Worm (Caenorhabditis elegans) whole organism, early embryonic: ENCODE data around the gene W07G4.8.

Experiments used
- B0310.2 ChIP-seq: sonication (generic microtip); optimal IDR thresholded peaks from 2 replicates; lab custom pipeline; 2016; ENCODE audit warnings: mild to moderate bottlenecking, missing genetic modification characterization, missing compliant biosample characterization
- aly-1 ChIP-seq: sonication (generic microtip); optimal IDR thresholded peaks from 2 replicates; lab custom pipeline; 2016; ENCODE audit warnings: missing genetic modification characterization, missing compliant biosample characterization
- ama-1 ChIP-seq: fragments of 150-350 bp; optimal IDR thresholded peaks from 2 replicates; lab custom pipeline; 2014
- ceh-13 ChIP-seq: fragments of 200-800 bp; sonication (Bioruptor generic); optimal IDR thresholded peaks from 2 replicates; lab custom pipeline; 2018; ENCODE audit warnings: mild to moderate bottlenecking, missing genetic modification characterization, missing compliant biosample characterization
- ceh-36 ChIP-seq: sonication (generic microtip); optimal IDR thresholded peaks from 2 replicates; lab custom pipeline; 2016; ENCODE audit warnings: missing genetic modification characterization, inconsistent platforms, missing compliant biosample characterization
- flt-1 ChIP-seq: fragments of 200-800 bp; sonication (Bioruptor generic); IDR thresholded peaks from 2 replicates; pipeline ENCODE4 v1.3.6; 2022; ENCODE audit warnings: missing genetic modification characterization, missing compliant biosample characterization
- pes-1 ChIP-seq: fragments of 200-800 bp; sonication (Bioruptor generic); IDR thresholded peaks from 2 replicates; pipeline ENCODE4 v1.3.6; 2022; ENCODE audit warnings: missing genetic modification reagents, missing genetic modification characterization, missing compliant biosample characterization
- scrt-1 ChIP-seq: fragments of 200-800 bp; sonication (Bioruptor generic); IDR thresholded peaks from 2 replicates; pipeline ENCODE4 v1.3.6; 2022; ENCODE audit warnings: missing genetic modification characterization, missing compliant biosample characterization
- sea-1 ChIP-seq: fragments of 200-800 bp; sonication (Bioruptor generic); conservative IDR thresholded peaks from 2 replicates; pipeline ENCODE4 v1.3.6; 2022; ENCODE audit warnings: missing genetic modification characterization, missing compliant biosample characterization
- tbx-37 ChIP-seq: fragments of 200-800 bp; sonication (Bioruptor generic); conservative IDR thresholded peaks from 2 replicates; pipeline ENCODE4 v1.3.6; 2022; ENCODE audit warnings: missing genetic modification reagents, missing genetic modification characterization, missing compliant biosample characterization
- tra-4 ChIP-seq: sonication (generic microtip); optimal IDR thresholded peaks from 2 replicates; lab custom pipeline; 2017; ENCODE audit warnings: missing genetic modification characterization, missing compliant biosample characterization

ce11 chrV:13036466-13036865, 12.9 kb downstream of the W07G4.8 start, which contains the start of gene W07G4.2:
- TF ChIP-seq tra-4 (tag; lab: Kevin White, UChicago) = no peak
- TF ChIP-seq pes-1 (GFP tag; lab: Robert Waterston, UW) = no peak
- TF ChIP-seq ceh-13 (GFP tag; lab: Kevin White, UChicago) = no peak
- TF ChIP-seq aly-1 (tag; lab: Kevin White, UChicago) = no peak
- TF ChIP-seq flt-1 (GFP tag; lab: Robert Waterston, UW) = no peak
- no peak for TF ChIP-seq sea-1
- TF ChIP-seq ceh-36 (tag; lab: Kevin White, UChicago) = no peak
- TF ChIP-seq tbx-37 (GFP tag; lab: Robert Waterston, UW) = no peak
- TF ChIP-seq scrt-1 (GFP tag; lab: Robert Waterston, UW) = no peak
- no peak for TF ChIP-seq B0310.2
- TF ChIP-seq ama-1 (lab: Kevin White, UChicago) = no peak
